Worm (Caenorhabditis elegans) whole organism, late embryonic: ENCODE data around the gene cnnm-1.
"Not testable (repeated sequence)": the region's sequence is repeated elsewhere in the genome, so short reads cannot be mapped to it uniquely, and the experiment has no call there.

Experiments
- fax-1 ChIP-seq: sonication (generic microtip); optimal IDR thresholded peaks from 2 replicates; lab custom pipeline; 2016; ENCODE audit warnings: missing genotype, missing genetic modification characterization, missing compliant biosample characterization
- ref-2 ChIP-seq: sonication (generic microtip); optimal IDR thresholded peaks from 2 replicates; lab custom pipeline; 2016; ENCODE audit warnings: missing genetic modification characterization, missing compliant biosample characterization

ce11 chrIV:17165734-17166133, 40.9 kb downstream of the cnnm-1 start, which contains the start of gene skr-8:
- TF ChIP-seq ref-2, fax-1 (tag; lab: Kevin White, UChicago): not testable (repeated sequence)
